Worm (Caenorhabditis elegans) whole organism, L1 larva: ENCODE data around the gene ppm-1.H.

ENCODE experiments used
- aha-1 ChIP-seq: fragments of 150-350 bp; optimal IDR thresholded peaks from 2 replicates; lab custom pipeline; 2014; ENCODE audit warnings: missing biosample characterization, missing genetic modification characterization
- blmp-1 ChIP-seq: fragments of 150-350 bp; optimal IDR thresholded peaks from 2 replicates; lab custom pipeline; 2014; ENCODE audit warnings: missing biosample characterization, missing genetic modification characterization
- ceh-8 ChIP-seq: fragments of 200-800 bp; sonication (Bioruptor generic); optimal IDR thresholded peaks from 2 replicates; lab custom pipeline; 2018; ENCODE audit warnings: mild to moderate bottlenecking, missing genetic modification characterization, moderate library complexity, missing compliant biosample characterization
- ceh-82 ChIP-seq, 3 experiments: fragments of 150-350 bp in 1 of 3; sonication (generic microtip) in 2 of 3; optimal IDR thresholded peaks; 2 replicates each; lab custom pipeline; 2014 to 2017; ENCODE audit warnings: missing biosample characterization in 3 of 3, missing genetic modification characterization in 3 of 3
- ceh-88 ChIP-seq: fragments of 200-800 bp; sonication (Bioruptor generic); IDR thresholded peaks from 2 replicates; pipeline ENCODE4 v1.3.6; 2022; ENCODE audit warnings: missing genetic modification characterization, missing compliant biosample characterization
- ceh-90 ChIP-seq: sonication (generic microtip); optimal IDR thresholded peaks from 2 replicates; lab custom pipeline; 2016; ENCODE audit warnings: missing genetic modification characterization, missing compliant biosample characterization
- efl-1 ChIP-seq, 4 experiments: fragments of 150-350 bp; optimal IDR thresholded peaks in 3 of 4; peaks in 1 of 4; 1 replicate in 1 of 4; 2 replicates in 3 of 4; lab custom pipeline; 2014; ENCODE audit warnings: missing biosample characterization in 2 of 4, missing genetic modification characterization in 2 of 4, missing genetic modification reagents in 2 of 4
- efl-3 ChIP-seq: fragments of 200-800 bp; sonication (Bioruptor generic); optimal IDR thresholded peaks from 2 replicates; lab custom pipeline; 2018; ENCODE audit warnings: mild to moderate bottlenecking, missing genetic modification characterization, missing compliant biosample characterization
- elt-3 ChIP-seq, 6 experiments: fragments of 150-350 bp in 1 of 6; sonication (generic microtip); optimal IDR thresholded peaks; 2 replicates each; lab custom pipeline; 2017 to 2018; ENCODE audit warnings: missing biosample characterization in 6 of 6, missing genetic modification characterization in 6 of 6, inconsistent platforms in 1 of 6
- ets-5 ChIP-seq: fragments of 200-800 bp; sonication (Bioruptor generic); IDR thresholded peaks from 2 replicates; pipeline ENCODE4 v1.3.6; 2022; ENCODE audit warnings: missing genetic modification characterization, missing compliant biosample characterization
- fkh-10 ChIP-seq: sonication (generic microtip); optimal IDR thresholded peaks from 2 replicates; lab custom pipeline; 2017; ENCODE audit warnings: missing biosample characterization, missing genetic modification reagents, missing genetic modification characterization
- hlh-17 ChIP-seq: fragments of 200-800 bp; sonication (Bioruptor generic); optimal IDR thresholded peaks from 2 replicates; lab custom pipeline; 2018; ENCODE audit warnings: missing genetic modification characterization, mild to moderate bottlenecking, missing compliant biosample characterization, moderate library complexity, borderline replicate concordance
- irx-1 ChIP-seq: sonication (generic microtip); optimal IDR thresholded peaks from 2 replicates; lab custom pipeline; 2016; ENCODE audit warnings: missing genetic modification characterization, missing compliant biosample characterization
- lin-13 ChIP-seq: fragments of 150-350 bp; optimal IDR thresholded peaks from 2 replicates; lab custom pipeline; 2014; ENCODE audit warnings: missing biosample characterization, missing genetic modification reagents, missing genetic modification characterization
- lin-14 ChIP-seq: fragments of 200-800 bp; sonication (Bioruptor generic); optimal IDR thresholded peaks from 2 replicates; lab custom pipeline; 2018; ENCODE audit warnings: mild to moderate bottlenecking, missing genetic modification characterization, moderate library complexity, missing compliant biosample characterization
- lir-3 ChIP-seq: sonication (generic microtip); optimal IDR thresholded peaks from 2 replicates; lab custom pipeline; 2016; ENCODE audit warnings: mild to moderate bottlenecking, missing genetic modification characterization, moderate library complexity, missing compliant biosample characterization; ENCODE audit not compliant: poor library complexity
- mdl-1 ChIP-seq, 2 experiments: fragments of 150-350 bp; optimal IDR thresholded peaks; 2 replicates each; lab custom pipeline; 2014 to 2017; ENCODE audit warnings: missing biosample characterization in 2 of 2, missing genetic modification characterization in 2 of 2, inconsistent platforms in 1 of 2
- mep-1 ChIP-seq: fragments of 150-350 bp; optimal IDR thresholded peaks from 2 replicates; lab custom pipeline; 2014; ENCODE audit warnings: missing biosample characterization, missing genetic modification characterization
- nhr-71 ChIP-seq: sonication (generic microtip); optimal IDR thresholded peaks from 2 replicates; lab custom pipeline; 2016; ENCODE audit warnings: mild to moderate bottlenecking, missing genetic modification characterization, moderate library complexity, missing compliant biosample characterization
- nhr-85 ChIP-seq: sonication (generic microtip); peaks from one replicate; lab custom pipeline; 2016; ENCODE audit warnings: missing genetic modification characterization, inconsistent platforms, missing compliant biosample characterization
- skn-1 ChIP-seq: fragments of 150-350 bp; optimal IDR thresholded peaks from 2 replicates; lab custom pipeline; 2014; ENCODE audit warnings: missing biosample characterization, missing genetic modification characterization
- snpc-4 ChIP-seq: fragments of 150-350 bp; optimal IDR thresholded peaks from 2 replicates; lab custom pipeline; 2014; ENCODE audit warnings: missing biosample characterization, missing genetic modification characterization
- snu-23 ChIP-seq: sonication (generic microtip); optimal IDR thresholded peaks from 2 replicates; lab custom pipeline; 2016; ENCODE audit warnings: missing genetic modification characterization, missing compliant biosample characterization
- sptf-1 ChIP-seq: fragments of 150-350 bp; optimal IDR thresholded peaks from 2 replicates; lab custom pipeline; 2014; ENCODE audit warnings: missing biosample characterization, missing genetic modification characterization
- tbx-2 ChIP-seq: sonication (generic microtip); optimal IDR thresholded peaks from 2 replicates; lab custom pipeline; 2016; ENCODE audit warnings: missing genetic modification characterization, missing compliant biosample characterization
- zip-4 ChIP-seq: fragments of 200-800 bp; sonication (Bioruptor generic); optimal IDR thresholded peaks from 2 replicates; lab custom pipeline; 2018; ENCODE audit warnings: mild to moderate bottlenecking, missing genetic modification characterization, moderate library complexity, missing compliant biosample characterization

Gene ppm-1.H

ce11 chrIV:12227012-12227411 is 41.1 kb downstream of the ppm-1.H start, which contains the start of gene mlt-3:
TSS of gene mlt-3 (minus strand) at chrIV:12227112.
- TF ChIP-seq nhr-85: peak; percentile 20
- no peak for TF ChIP-seq aha-1 (tag; lab: Kevin White, UChicago)
- TF ChIP-seq snpc-4: no peak
- TF ChIP-seq ceh-88 (GFP tag; lab: Robert Waterston, UW): no peak
- no peak for TF ChIP-seq irx-1 (tag; lab: Kevin White, UChicago)
- TF ChIP-seq blmp-1 (tag; lab: Kevin White, UChicago): peak; percentile 21
- no peak for TF ChIP-seq mdl-1 (tag; optimal IDR thresholded peaks at IDR 0.05; lab: Kevin White, UChicago)
- TF ChIP-seq elt-3 (tag; optimal IDR thresholded peaks at IDR 0.05; lab: Kevin White, UChicago): no peak
- no peak for TF ChIP-seq ceh-90 (tag; lab: Kevin White, UChicago)
- no peak for TF ChIP-seq efl-3
- no peak for TF ChIP-seq fkh-10 (GFP tag; lab: Kevin White, UChicago)
- TF ChIP-seq efl-1 (optimal IDR thresholded peaks at IDR 0.05; lab: Kevin White, UChicago): no peak
- TF ChIP-seq efl-1 (GFP tag; optimal IDR thresholded peaks at IDR 0.05 in 1 of 2; lab: Kevin White, UChicago): no peak

- TF ChIP-seq nhr-71 (no peak), aha-1 (tag; lab: Kevin White, UChicago) (no peak), zip-4 (GFP tag; lab: Kevin White, UChicago) (no peak), ceh-8 (no peak), lir-3 (tag; lab: Kevin White, UChicago) (no peak), snu-23 (GFP tag; lab: Kevin White, UChicago) (no peak), ceh-82 (tag; optimal IDR thresholded peaks at IDR 0.05; lab: Kevin White, UChicago) (no peak)
Measured at ce11 chrIV:12219309-12219708, 48.8 kb downstream of the ppm-1.H start, which contains the start of gene F35G2.5. TSS of gene F35G2.5 (plus strand) at chrIV:12219609.

- TF ChIP-seq blmp-1 (tag; lab: Kevin White, UChicago): peak; percentile 27
- TF ChIP-seq sptf-1 (tag; lab: Kevin White, UChicago): no peak
Measured at ce11 chrIV:12218253-12218652, 49.9 kb downstream of the ppm-1.H start.

DNA sequence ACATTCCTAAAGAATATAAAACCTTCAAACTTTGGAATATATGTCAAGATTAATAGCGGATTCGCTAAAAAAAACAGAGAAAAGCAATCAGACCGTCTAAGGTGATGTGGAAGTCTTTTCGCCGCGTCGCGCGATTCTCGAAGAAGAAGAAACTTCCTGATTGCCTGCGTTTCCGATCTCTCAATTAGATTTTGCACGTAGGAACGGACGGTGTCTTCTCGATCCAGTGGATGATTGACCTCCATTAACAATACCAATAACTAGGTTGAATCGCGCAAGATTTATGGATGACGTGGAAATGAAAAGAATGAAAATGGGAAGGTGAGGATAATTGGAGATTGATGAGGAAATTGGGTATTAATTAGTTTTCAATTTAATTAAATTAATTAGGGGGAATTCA is 51.0 kb downstream of the ppm-1.H start:
- TF ChIP-seq elt-3 (tag; optimal IDR thresholded peaks at IDR 0.05; lab: Kevin White, UChicago): peak in 1 of 6 experiments; percentile 59
- TF ChIP-seq efl-1 (optimal IDR thresholded peaks at IDR 0.05; lab: Kevin White, UChicago): no peak
- peak in 1 of 2 experiments; percentile 17 for TF ChIP-seq efl-1 (GFP tag; optimal IDR thresholded peaks at IDR 0.05 in 1 of 2; lab: Kevin White, UChicago)
- TF ChIP-seq tbx-2 (tag; lab: Kevin White, UChicago): no peak
- TF ChIP-seq hlh-17 (GFP tag; lab: Kevin White, UChicago): no peak
- TF ChIP-seq blmp-1 (tag; lab: Kevin White, UChicago): peak; percentile 83
- TF ChIP-seq lin-13 (GFP tag; lab: Kevin White, UChicago): no peak
- peak; percentile 3 for TF ChIP-seq mep-1 (tag; lab: Kevin White, UChicago)
- TF ChIP-seq nhr-85: peak; percentile 73
- TF ChIP-seq, all 84 proteins: peak for 5

ce11 chrIV:12215762-12216295 is 52.3 kb downstream of the ppm-1.H start, which contains the start of gene phy-2:
TSS of gene phy-2 (minus strand) at chrIV:12215987.
- TF ChIP-seq lir-3 (tag; lab: Kevin White, UChicago) (no peak), lin-14 (GFP tag; lab: Kevin White, UChicago) (peak; percentile 46), efl-1 (optimal IDR thresholded peaks at IDR 0.05; lab: Kevin White, UChicago) (no peak), efl-1 (GFP tag; optimal IDR thresholded peaks at IDR 0.05 in 1 of 2; lab: Kevin White, UChicago) (peak in 1 of 2 experiments; percentile 72), skn-1 (tag; lab: Kevin White, UChicago) (no peak), ets-5 (GFP tag; lab: Robert Waterston, UW) (no peak)
- TF ChIP-seq, all 84 proteins: peak for 2
